Worm (Caenorhabditis elegans) whole organism, late embryonic: Measurements from ENCODE around the gene dpy-31.

Source experiments
- C38D4.7 ChIP-seq: fragments of 200-800 bp; sonication (Bioruptor generic); optimal IDR thresholded peaks from 2 replicates; lab custom pipeline; 2018; ENCODE audit warnings: mild to moderate bottlenecking, missing genetic modification characterization, moderate library complexity, missing compliant biosample characterization
- K02D7.2 ChIP-seq: sonication (generic microtip); optimal IDR thresholded peaks from 2 replicates; lab custom pipeline; 2017; ENCODE audit warnings: mild to moderate bottlenecking, missing genetic modification characterization, missing compliant biosample characterization
- ama-1 ChIP-seq: fragments of 150-350 bp; optimal IDR thresholded peaks from 2 replicates; lab custom pipeline; 2014
- ceh-30 ChIP-seq: fragments of 150-350 bp; optimal IDR thresholded peaks from 2 replicates; lab custom pipeline; 2014; ENCODE audit warnings: missing biosample characterization, missing genetic modification characterization
- ceh-9 ChIP-seq: sonication (generic microtip); optimal IDR thresholded peaks from 2 replicates; lab custom pipeline; 2016; ENCODE audit warnings: mild to moderate bottlenecking, missing genetic modification characterization, inconsistent platforms, missing compliant biosample characterization
- che-1 ChIP-seq: sonication (generic microtip); optimal IDR thresholded peaks from 2 replicates; lab custom pipeline; 2016; ENCODE audit warnings: mild to moderate bottlenecking, missing genetic modification characterization, missing compliant biosample characterization
- hlh-30 ChIP-seq: sonication (generic microtip); optimal IDR thresholded peaks from 2 replicates; lab custom pipeline; 2017; ENCODE audit warnings: antibody characterized with exemption, missing genetic modification characterization, missing compliant biosample characterization; ENCODE audit not compliant: insufficient read depth
- lim-6 ChIP-seq: sonication (generic microtip); optimal IDR thresholded peaks from 2 replicates; lab custom pipeline; 2016; ENCODE audit warnings: missing genetic modification characterization, missing compliant biosample characterization
- lin-11 ChIP-seq: fragments of 200-800 bp; sonication (Bioruptor generic); optimal IDR thresholded peaks from 2 replicates; lab custom pipeline; 2018; ENCODE audit warnings: mild to moderate bottlenecking, missing genetic modification characterization, missing compliant biosample characterization
- mec-3 ChIP-seq: sonication (generic microtip); optimal IDR thresholded peaks from 2 replicates; lab custom pipeline; 2016; ENCODE audit warnings: borderline replicate concordance, missing genetic modification characterization, missing compliant biosample characterization
- nhr-11 ChIP-seq: fragments of 150-350 bp; optimal IDR thresholded peaks from 2 replicates; lab custom pipeline; 2014; ENCODE audit warnings: missing biosample characterization, missing genetic modification characterization
- pha-4 ChIP-seq: fragments of 150-350 bp; optimal IDR thresholded peaks from 2 replicates; lab custom pipeline; 2018; ENCODE audit warnings: missing biosample characterization, missing genetic modification reagents, missing genetic modification characterization
- pros-1 ChIP-seq: fragments of 150-350 bp; optimal IDR thresholded peaks from 2 replicates; lab custom pipeline; 2014; ENCODE audit warnings: missing biosample characterization, missing genetic modification reagents, missing genetic modification characterization

DNA sequence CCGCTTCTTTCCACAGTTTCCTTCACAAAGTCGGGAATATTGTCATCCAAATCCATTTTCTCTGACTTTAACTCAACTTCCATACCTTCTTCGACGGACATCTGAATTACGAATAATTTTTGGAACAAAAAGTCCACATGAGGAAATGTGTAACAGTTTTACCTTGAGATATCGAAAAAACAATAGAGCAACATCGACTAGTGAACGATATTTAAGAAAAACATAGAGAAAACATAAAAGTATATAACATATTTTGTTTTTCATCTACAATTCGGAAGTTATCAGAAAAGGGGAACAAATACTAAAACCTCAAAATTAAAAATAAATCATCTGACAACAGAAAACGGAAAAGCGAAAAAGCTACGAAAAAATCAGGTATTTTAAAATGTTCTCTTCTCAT, 30.8 kb downstream of the dpy-31 start, which contains the start of gene adr-2:
- no peak for TF ChIP-seq hlh-30 (tag; lab: Kevin White, UChicago)
- TF ChIP-seq pros-1 (tag; lab: Kevin White, UChicago) = no peak
- no peak for TF ChIP-seq lim-6 (tag; lab: Kevin White, UChicago)
- no peak for TF ChIP-seq ama-1 (lab: Kevin White, UChicago)
- TF ChIP-seq ceh-30 (tag; lab: Kevin White, UChicago) = no peak
- TF ChIP-seq ceh-9 (tag; lab: Kevin White, UChicago) = no peak
- TF ChIP-seq K02D7.2 (tag; lab: Kevin White, UChicago) = no peak
- TF ChIP-seq C38D4.7 (GFP tag; lab: Kevin White, UChicago) = no peak
- no peak for TF ChIP-seq mec-3 (tag; lab: Kevin White, UChicago)
- TF ChIP-seq lin-11 (tag; lab: Kevin White, UChicago) = no peak
- no peak for TF ChIP-seq pha-4 (tag; lab: Kevin White, UChicago)
- no peak for TF ChIP-seq che-1
- no peak for TF ChIP-seq nhr-11 (tag; lab: Kevin White, UChicago)
